Worm (Caenorhabditis elegans): ENCODE measurements around the gene F49C12.12.

DNA sequence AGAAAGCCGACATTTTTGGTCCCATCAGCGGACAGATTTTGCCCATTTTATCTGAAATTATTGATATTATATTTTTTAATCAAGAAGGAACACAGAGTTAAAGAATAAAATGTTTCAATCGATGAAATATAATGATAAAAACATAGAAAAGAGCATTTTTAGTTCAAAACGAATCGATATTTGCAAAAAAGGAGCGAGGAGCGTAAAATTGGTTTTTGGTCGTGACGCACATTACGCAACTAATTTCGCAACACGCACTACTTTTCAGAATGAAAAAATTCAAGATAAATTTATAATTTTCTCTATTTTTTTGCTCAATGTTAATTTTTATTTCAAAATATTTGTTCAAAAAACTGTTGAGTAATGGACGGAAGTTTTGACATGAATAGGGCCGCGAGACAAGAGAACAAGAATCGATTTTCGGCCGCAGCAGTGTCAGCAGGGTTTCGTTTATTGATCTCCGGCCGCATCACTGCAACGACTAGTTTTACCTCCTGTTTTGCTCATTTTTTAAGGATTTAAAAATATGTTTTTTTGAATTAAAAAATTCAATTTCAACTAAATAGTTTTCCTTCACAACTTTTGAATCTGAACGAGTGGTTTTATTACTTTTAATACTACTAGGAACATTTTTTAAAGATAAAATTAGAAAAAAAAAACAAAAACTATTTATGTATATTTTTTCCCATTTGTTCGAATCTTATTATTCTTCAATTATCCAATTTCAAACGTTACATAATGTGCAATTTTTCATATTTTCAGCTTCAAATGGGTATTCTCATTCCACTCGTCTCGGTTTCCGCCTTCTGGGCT is at the start of gene F49C12.12, which contains the start of gene vha-17:
- no peak for TF ChIP-seq lsy-2 (tag; optimal IDR thresholded peaks at IDR 0.05)
- TF ChIP-seq nhr-76 (tag; optimal IDR thresholded peaks at IDR 0.05) = no peak
- no peak for TF ChIP-seq nhr-12 (tag; optimal IDR thresholded peaks at IDR 0.05)
- TF ChIP-seq snpc-4 (tag; optimal IDR thresholded peaks at IDR 0.05) = no peak
- no peak for TF ChIP-seq nhr-28 (tag; optimal IDR thresholded peaks at IDR 0.05)
- TF ChIP-seq sptf-1 (tag; optimal IDR thresholded peaks at IDR 0.05) = no peak
